Fruit fly (Drosophila melanogaster) whole organism, adult: ENCODE results near the gene CG31266.

Source experiments
- CG11617 ChIP-seq: fragments of 200-800 bp; sonication (Bioruptor generic); optimal IDR thresholded peaks from 2 replicates; lab custom pipeline; 2017; ENCODE audit warnings: mild to moderate bottlenecking, missing biosample characterization, missing genetic modification reagents, missing genetic modification characterization
- CG12768 ChIP-seq: fragments of 200-800 bp; sonication (Bioruptor generic); optimal IDR thresholded peaks from 2 replicates; lab custom pipeline; 2017; ENCODE audit warnings: missing biosample characterization, missing genetic modification characterization, mild to moderate bottlenecking, moderate library complexity, missing genetic modification reagents
- CG7045 ChIP-seq: fragments of 200-800 bp; sonication (Bioruptor generic); optimal IDR thresholded peaks from 2 replicates; lab custom pipeline; 2017; ENCODE audit warnings: missing biosample characterization, mild to moderate bottlenecking, missing genetic modification characterization
- CG7101 ChIP-seq: fragments of 200-800 bp; sonication (Bioruptor generic); optimal IDR thresholded peaks from 2 replicates; lab custom pipeline; 2018; ENCODE audit warnings: missing biosample characterization, mild to moderate bottlenecking, missing genetic modification characterization, moderate library complexity
- Crg-1 ChIP-seq: fragments of 200-800 bp; sonication (Bioruptor generic); optimal IDR thresholded peaks from 2 replicates; lab custom pipeline; 2016; ENCODE audit warnings: missing biosample characterization, missing genetic modification characterization
- Mnt ChIP-seq: fragments of 200-800 bp; sonication (Bioruptor generic); optimal IDR thresholded peaks from 2 replicates; lab custom pipeline; 2016; ENCODE audit warnings: missing biosample characterization, mild to moderate bottlenecking, missing genetic modification characterization
- bab1 ChIP-seq: fragments of 200-800 bp; sonication (Bioruptor generic); optimal IDR thresholded peaks from 3 replicates; lab custom pipeline; 2019; ENCODE audit warnings: missing biosample characterization, mild to moderate bottlenecking, missing genetic modification characterization, moderate library complexity
- kay ChIP-seq: fragments of 200-800 bp; sonication (Bioruptor generic); peaks from one replicate; lab custom pipeline; 2016; ENCODE audit warnings: missing biosample characterization, missing genetic modification characterization, borderline replicate concordance
- tj ChIP-seq: fragments of 200-800 bp; sonication (Bioruptor generic); optimal IDR thresholded peaks from 3 replicates; lab custom pipeline; 2017; ENCODE audit warnings: missing biosample characterization, mild to moderate bottlenecking, missing genetic modification characterization, moderate library complexity
- toe ChIP-seq: fragments of 200-800 bp; sonication (Bioruptor generic); optimal IDR thresholded peaks from 2 replicates; lab custom pipeline; 2016; ENCODE audit warnings: missing biosample characterization, missing genetic modification characterization

DNA sequence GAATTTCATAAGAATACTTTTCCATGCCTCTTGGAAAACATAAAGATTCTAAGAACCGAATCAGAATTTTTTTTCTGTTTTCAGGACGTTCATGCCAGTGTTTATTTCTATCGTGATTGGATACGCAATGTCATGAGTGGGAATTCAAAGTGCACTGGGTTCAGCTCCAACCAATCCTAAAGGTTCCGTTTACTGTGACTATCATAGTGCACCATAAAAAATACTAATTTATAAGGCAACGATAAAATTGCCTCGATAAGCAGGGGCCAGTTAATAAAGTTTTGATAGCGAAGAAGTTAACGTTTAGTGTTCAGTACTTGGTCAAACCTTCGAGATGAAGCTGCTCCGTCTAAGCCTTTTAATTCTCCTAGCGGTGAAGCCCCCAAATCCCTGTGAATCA, 4.5 kb upstream of the CG31266 start, which contains the start of gene CG31265:
- TF ChIP-seq CG7045 (no peak), CG7101 (tag; lab: Kevin White, UChicago) (no peak), toe (no peak), CG12768 (GFP tag; lab: Kevin White, UChicago) (no peak), Crg-1 (GFP tag; lab: Kevin White, UChicago) (no peak), Mnt (GFP tag; lab: Kevin White, UChicago) (no peak), tj (GFP tag; lab: Kevin White, UChicago) (no peak), kay (GFP tag; lab: Kevin White, UChicago) (no peak), CG11617 (GFP tag; lab: Kevin White, UChicago) (no peak), bab1 (no peak)
